Fruit fly (Drosophila melanogaster) whole organism, embryonic: ENCODE data around the gene CG4364.

Source experiments
- Asciz ChIP-seq: fragments of 200-800 bp; sonication (Bioruptor generic); optimal IDR thresholded peaks from 2 replicates; lab custom pipeline; 2017; ENCODE audit warnings: missing biosample characterization, mild to moderate bottlenecking, missing genetic modification characterization, missing genetic modification reagents
- Bdp1 ChIP-seq: fragments of 200-800 bp; sonication (Bioruptor generic); optimal IDR thresholded peaks from 3 replicates; lab custom pipeline; 2016; ENCODE audit warnings: missing biosample characterization, missing genetic modification characterization
- BtbVII ChIP-seq: fragments of 200-800 bp; sonication (Bioruptor generic); optimal IDR thresholded peaks from 3 replicates; lab custom pipeline; 2017; ENCODE audit warnings: missing biosample characterization, mild to moderate bottlenecking, missing genetic modification characterization
- CG10147 ChIP-seq: fragments of 200-800 bp; sonication (Bioruptor generic); optimal IDR thresholded peaks from 2 replicates; lab custom pipeline; 2019; ENCODE audit warnings: missing biosample characterization, mild to moderate bottlenecking, missing genetic modification characterization, moderate library complexity
- CG11093 ChIP-seq: fragments of 200-800 bp; sonication (Bioruptor generic); IDR thresholded peaks from 3 replicates; pipeline ENCODE4 v1.3.6; 2022; ENCODE audit warnings: missing biosample characterization, missing genetic modification characterization
- CG12236 ChIP-seq: fragments of 200-800 bp; sonication (Bioruptor generic); optimal IDR thresholded peaks from 2 replicates; lab custom pipeline; 2016; ENCODE audit warnings: missing biosample characterization, missing genetic modification characterization
- CG15514 ChIP-seq: fragments of 200-800 bp; sonication (Bioruptor generic); optimal IDR thresholded peaks from 3 replicates; lab custom pipeline; 2017; ENCODE audit warnings: missing biosample characterization, missing genetic modification characterization, mild to moderate bottlenecking, moderate library complexity, missing genetic modification reagents
- CG17361 ChIP-seq: fragments of 200-800 bp; sonication (Bioruptor generic); IDR thresholded peaks from 3 replicates; pipeline ENCODE4 v1.3.6; 2022; ENCODE audit warnings: missing biosample characterization, missing genetic modification characterization
- CG18476 ChIP-seq: fragments of 200-800 bp; sonication (Bioruptor generic); optimal IDR thresholded peaks from 2 replicates; lab custom pipeline; 2016; ENCODE audit warnings: missing biosample characterization, mild to moderate bottlenecking, missing genetic modification characterization
- CG2116 ChIP-seq: fragments of 200-800 bp; sonication (Bioruptor generic); optimal IDR thresholded peaks from 3 replicates; lab custom pipeline; 2018; ENCODE audit warnings: missing biosample characterization, mild to moderate bottlenecking, missing genetic modification characterization
- CG2875 ChIP-seq: fragments of 200-800 bp; sonication (Bioruptor generic); optimal IDR thresholded peaks from 2 replicates; lab custom pipeline; 2017; ENCODE audit warnings: missing biosample characterization, mild to moderate bottlenecking, missing genetic modification characterization, missing genetic modification reagents
- CG3065 ChIP-seq: fragments of 200-800 bp; sonication (Bioruptor generic); optimal IDR thresholded peaks from 2 replicates; lab custom pipeline; 2016; ENCODE audit warnings: missing biosample characterization, missing genetic modification characterization
- CG4282 ChIP-seq: fragments of 200-800 bp; sonication (Bioruptor generic); optimal IDR thresholded peaks from 2 replicates; lab custom pipeline; 2016; ENCODE audit warnings: missing biosample characterization, missing genetic modification characterization
- CG4617 ChIP-seq: fragments of 200-800 bp; sonication (Bioruptor generic); optimal IDR thresholded peaks from 3 replicates; lab custom pipeline; 2016; ENCODE audit warnings: missing biosample characterization, missing genetic modification characterization, borderline replicate concordance
- CG7928 ChIP-seq: fragments of 200-800 bp; sonication (Bioruptor generic); optimal IDR thresholded peaks from 2 replicates; lab custom pipeline; 2017; ENCODE audit warnings: missing biosample characterization, mild to moderate bottlenecking, missing genetic modification characterization
- CG8359 ChIP-seq: fragments of 200-800 bp; sonication (Bioruptor generic); optimal IDR thresholded peaks from 2 replicates; lab custom pipeline; 2017; ENCODE audit warnings: missing biosample characterization, mild to moderate bottlenecking, missing genetic modification characterization, borderline replicate concordance
- CG8388 ChIP-seq: fragments of 200-800 bp; sonication (Bioruptor generic); optimal IDR thresholded peaks from 2 replicates; lab custom pipeline; 2019; ENCODE audit warnings: missing biosample characterization, mild to moderate bottlenecking, missing genetic modification characterization, moderate library complexity
- CkIIα-i1 ChIP-seq: fragments of 200-800 bp; sonication (Bioruptor generic); IDR thresholded peaks from 2 replicates; pipeline ENCODE4 v1.3.6; 2022; ENCODE audit warnings: missing biosample characterization, missing genetic modification characterization
- Dbx ChIP-seq: fragments of 200-800 bp; sonication (Bioruptor generic); IDR thresholded peaks from 3 replicates; pipeline ENCODE4 v1.3.6; 2022; ENCODE audit warnings: missing biosample characterization, missing genetic modification characterization
- Dip3 ChIP-seq: fragments of 200-800 bp; sonication (Bioruptor generic); optimal IDR thresholded peaks from 3 replicates; lab custom pipeline; 2016; ENCODE audit warnings: missing biosample characterization, missing genetic modification characterization
- HHEX ChIP-seq: fragments of 200-800 bp; sonication (Bioruptor generic); optimal IDR thresholded peaks from 3 replicates; lab custom pipeline; 2017; ENCODE audit warnings: missing biosample characterization, mild to moderate bottlenecking, missing genetic modification characterization, missing genetic modification reagents
- HLH54F ChIP-seq: fragments of 200-800 bp; sonication (Bioruptor generic); optimal IDR thresholded peaks from 3 replicates; lab custom pipeline; 2016; ENCODE audit warnings: missing biosample characterization, missing genetic modification characterization
- Hand ChIP-seq: fragments of 200-800 bp; sonication (Bioruptor generic); optimal IDR thresholded peaks from 2 replicates; lab custom pipeline; 2017; ENCODE audit warnings: mild to moderate bottlenecking, missing biosample characterization, missing genetic modification reagents, missing genetic modification characterization
- HmgZ ChIP-seq: fragments of 200-800 bp; sonication (Bioruptor generic); optimal IDR thresholded peaks from 2 replicates; lab custom pipeline; 2018; ENCODE audit warnings: missing biosample characterization, mild to moderate bottlenecking, missing genetic modification characterization
- MTF-1 ChIP-seq: fragments of 200-800 bp; sonication (Bioruptor generic); optimal IDR thresholded peaks from 2 replicates; lab custom pipeline; 2018; ENCODE audit warnings: missing biosample characterization, mild to moderate bottlenecking, missing genetic modification characterization, borderline replicate concordance
- Med ChIP-seq: fragments of 200-800 bp; sonication (Bioruptor generic); peaks from one replicate; lab custom pipeline; 2016; ENCODE audit warnings: missing biosample characterization, missing genetic modification characterization, mild to moderate bottlenecking, inconsistent platforms, moderate library complexity
- Mes4 ChIP-seq: fragments of 200-800 bp; sonication (Bioruptor generic); optimal IDR thresholded peaks from 2 replicates; lab custom pipeline; 2016; ENCODE audit warnings: missing biosample characterization, missing genetic modification characterization
- NK7.1 ChIP-seq: fragments of 200-800 bp; sonication (Bioruptor generic); optimal IDR thresholded peaks from 3 replicates; lab custom pipeline; 2016; ENCODE audit warnings: missing biosample characterization, missing genetic modification characterization
- PHDP ChIP-seq: fragments of 200-800 bp; sonication (Bioruptor generic); optimal IDR thresholded peaks from 3 replicates; lab custom pipeline; 2018; ENCODE audit warnings: missing biosample characterization, mild to moderate bottlenecking, missing genetic modification characterization, moderate library complexity
- Ptx1 ChIP-seq: fragments of 200-800 bp; sonication (Bioruptor generic); IDR thresholded peaks from 2 replicates; pipeline ENCODE4 v1.3.6; 2022; ENCODE audit warnings: missing biosample characterization, missing genetic modification characterization
- Tbp ChIP-seq: fragments of >200 bp; optimal IDR thresholded peaks from 2 replicates; lab custom pipeline; 2018; ENCODE audit warnings: missing biosample characterization, missing genetic modification characterization
- Xbp1 ChIP-seq: fragments of 200-800 bp; sonication (Bioruptor generic); optimal IDR thresholded peaks from 3 replicates; lab custom pipeline; 2016; ENCODE audit warnings: missing biosample characterization, mild to moderate bottlenecking, missing genetic modification characterization
- abd-A ChIP-seq: fragments of 200-800 bp; sonication (Bioruptor generic); optimal IDR thresholded peaks from 3 replicates; lab custom pipeline; 2019; ENCODE audit warnings: missing biosample characterization, mild to moderate bottlenecking, missing genetic modification characterization, moderate library complexity
- croc ChIP-seq: fragments of 200-800 bp; sonication (Bioruptor generic); conservative IDR thresholded peaks from 3 replicates; pipeline ENCODE4 v1.3.6; 2022; ENCODE audit warnings: missing biosample characterization, missing genetic modification characterization
- crp ChIP-seq, 2 experiments: fragments of 200-800 bp; sonication (Bioruptor generic); optimal IDR thresholded peaks; 2 replicates in 1 of 2; 3 replicates in 1 of 2; lab custom pipeline; 2017; ENCODE audit warnings: missing biosample characterization in 2 of 2, missing genetic modification characterization in 2 of 2, mild to moderate bottlenecking in 1 of 2, moderate library complexity in 1 of 2
- dmrt99B ChIP-seq: fragments of 200-800 bp; sonication (Bioruptor generic); optimal IDR thresholded peaks from 2 replicates; lab custom pipeline; 2018; ENCODE audit warnings: missing biosample characterization, mild to moderate bottlenecking, missing genetic modification characterization, moderate library complexity
- eve ChIP-seq, 2 experiments: fragments of >200 bp; optimal IDR thresholded peaks; 2 replicates each; lab custom pipeline; 2017; ENCODE audit warnings: missing biosample characterization in 2 of 2, missing genetic modification characterization in 2 of 2
- fd3F ChIP-seq: fragments of 200-800 bp; sonication (Bioruptor generic); optimal IDR thresholded peaks from 2 replicates; lab custom pipeline; 2018; ENCODE audit warnings: missing biosample characterization, mild to moderate bottlenecking, missing genetic modification characterization, moderate library complexity
- fu2 ChIP-seq: fragments of 200-800 bp; sonication (Bioruptor generic); optimal IDR thresholded peaks from 2 replicates; lab custom pipeline; 2016; ENCODE audit warnings: missing biosample characterization, missing genetic modification characterization
- gro ChIP-seq: fragments of 200-800 bp; sonication (Bioruptor generic); optimal IDR thresholded peaks from 2 replicates; lab custom pipeline; 2016; ENCODE audit warnings: missing biosample characterization, missing genetic modification characterization
- h ChIP-seq: fragments of >200 bp; optimal IDR thresholded peaks from 2 replicates; lab custom pipeline; 2017
- her ChIP-seq: fragments of 200-800 bp; sonication (Bioruptor generic); optimal IDR thresholded peaks from 2 replicates; lab custom pipeline; 2016; ENCODE audit warnings: missing biosample characterization, missing genetic modification characterization
- kay ChIP-seq: fragments of 200-800 bp; sonication (Bioruptor generic); optimal IDR thresholded peaks from 2 replicates; lab custom pipeline; 2016; ENCODE audit warnings: missing biosample characterization, missing genetic modification characterization
- kni ChIP-seq: fragments of 200-800 bp; sonication (Bioruptor generic); optimal IDR thresholded peaks from 3 replicates; lab custom pipeline; 2017; ENCODE audit warnings: mild to moderate bottlenecking, missing biosample characterization, missing genetic modification reagents, missing genetic modification characterization
- odd ChIP-seq: fragments of 200-800 bp; sonication (Bioruptor generic); optimal IDR thresholded peaks from 2 replicates; lab custom pipeline; 2017; ENCODE audit warnings: missing biosample characterization, mild to moderate bottlenecking, missing genetic modification characterization
- prd ChIP-seq, 3 experiments: fragments of >200 bp in 2 of 3; fragments of 200-800 bp in 1 of 3; sonication (Bioruptor generic) in 1 of 3; optimal IDR thresholded peaks in 2 of 3; IDR thresholded peaks in 1 of 3; 2 replicates in 2 of 3; 3 replicates in 1 of 3; pipeline versions ENCODE4 v1.3.6 to Lab custom; 2017 to 2022; ENCODE audit warnings: missing biosample characterization in 1 of 3, missing genetic modification characterization in 1 of 3
- ranshi ChIP-seq: fragments of 200-800 bp; sonication (Bioruptor generic); IDR thresholded peaks from 2 replicates; pipeline ENCODE4 v1.3.6; 2022; ENCODE audit warnings: missing biosample characterization, missing genetic modification characterization
- salm ChIP-seq: fragments of 200-800 bp; sonication (Bioruptor generic); optimal IDR thresholded peaks from 2 replicates; lab custom pipeline; 2018; ENCODE audit warnings: missing biosample characterization, mild to moderate bottlenecking, missing genetic modification characterization
- sima ChIP-seq: fragments of 200-800 bp; sonication (Bioruptor generic); optimal IDR thresholded peaks from 2 replicates; lab custom pipeline; 2016; ENCODE audit warnings: missing biosample characterization, missing genetic modification characterization
- zen2 ChIP-seq: fragments of 200-800 bp; sonication (Bioruptor generic); IDR thresholded peaks from 3 replicates; pipeline ENCODE4 v1.3.6; 2022; ENCODE audit warnings: missing biosample characterization, missing genetic modification characterization; ENCODE audit not compliant: partially characterized antibody

Gene CG4364

DNA sequence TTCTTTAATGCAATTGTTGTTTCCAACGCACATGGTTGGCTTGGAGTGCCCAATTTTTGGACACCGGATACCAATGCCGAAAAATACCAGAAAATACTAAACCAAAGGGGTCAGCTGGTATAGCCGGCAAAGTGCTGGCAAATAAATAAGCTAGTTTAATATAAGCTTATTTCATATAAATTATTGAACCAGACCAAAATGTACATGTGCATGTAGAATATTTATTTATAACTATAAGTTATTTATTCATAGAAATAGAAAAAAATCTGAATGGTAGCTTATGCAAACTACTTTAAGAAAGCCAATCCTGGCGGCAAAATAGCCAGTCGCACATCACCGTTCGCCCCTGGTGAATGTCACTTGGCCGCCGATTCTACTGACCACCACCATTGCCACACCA, 10.6 kb downstream of the CG4364 start, which contains the start of gene pelo (continued):
- TF ChIP-seq MTF-1 (GFP tag; lab: Kevin White, UChicago), result no peak
- no peak for TF ChIP-seq her (GFP tag; lab: Kevin White, UChicago)
- peak; percentile 81 for TF ChIP-seq CG15514 (GFP tag; lab: Kevin White, UChicago)
- TF ChIP-seq Xbp1 (GFP tag; lab: Kevin White, UChicago), result peak; percentile 64
- TF ChIP-seq CG4617, result peak; percentile 6
- no peak for TF ChIP-seq CG3065 (GFP tag; lab: Kevin White, UChicago)
- TF ChIP-seq Ptx1 (GFP tag; lab: Robert Waterston, UW), result peak; percentile 77
- peak; percentile 1 for TF ChIP-seq kni (GFP tag; lab: Kevin White, UChicago)
- peak; percentile 2 for TF ChIP-seq CG2875
- no peak for TF ChIP-seq Mes4 (GFP tag; lab: Kevin White, UChicago)
- TF ChIP-seq Med (GFP tag; lab: Kevin White, UChicago), result peak; percentile 81
- peak; percentile 46 for TF ChIP-seq CG7928
- peak; percentile 76 for TF ChIP-seq CG10147 (GFP tag; lab: Kevin White, UChicago)
- no peak for TF ChIP-seq Tbp (GFP tag; lab: Kevin White, UChicago)
- TF ChIP-seq HLH54F (GFP tag; lab: Kevin White, UChicago), result no peak
- TF ChIP-seq fd3F (GFP tag; lab: Kevin White, UChicago), result peak; percentile 41
- TF ChIP-seq CG2116 (GFP tag; lab: Kevin White, UChicago), result peak; percentile 61
- no peak for TF ChIP-seq CG12236
- TF ChIP-seq CG8388 (GFP tag; lab: Kevin White, UChicago), result peak; percentile 64
- TF ChIP-seq CG11093 (GFP tag; lab: Robert Waterston, UW), result 0 out of 3 replicates have a peak, but pooled peaks have one; percentile 43
- TF ChIP-seq abd-A, result no peak
- peak; percentile 68 for TF ChIP-seq PHDP
- no peak for TF ChIP-seq croc (GFP tag; lab: Robert Waterston, UW)
- peak in 1 of 2 experiments; percentile 64 for TF ChIP-seq eve (GFP tag; optimal IDR thresholded peaks at IDR 0.05; lab: Kevin White, UChicago)
- peak; percentile 34 for TF ChIP-seq odd (GFP tag; lab: Kevin White, UChicago)
- peak; percentile 61 for TF ChIP-seq dmrt99B (tag; lab: Kevin White, UChicago)
- no peak for TF ChIP-seq zen2 (GFP tag; lab: Robert Waterston, UW)
- peak; percentile 59; the same call in 1 of the 3 replicates for TF ChIP-seq Dbx
- no peak for TF ChIP-seq NK7.1 (GFP tag; lab: Kevin White, UChicago)
- no peak for TF ChIP-seq CG4282 (GFP tag; lab: Kevin White, UChicago)
- TF ChIP-seq Asciz (GFP tag; lab: Kevin White, UChicago), result peak; percentile 48
- peak; percentile 39 for TF ChIP-seq CG18476 (GFP tag; lab: Kevin White, UChicago)
- TF ChIP-seq sima (GFP tag; lab: Kevin White, UChicago), result no peak
- no peak for TF ChIP-seq gro (GFP tag; lab: Kevin White, UChicago)
- TF ChIP-seq BtbVII (GFP tag; lab: Kevin White, UChicago), result peak; percentile 34
- peak; percentile 22 to 88 for TF ChIP-seq crp (GFP tag; optimal IDR thresholded peaks at IDR 0.05; lab: Kevin White, UChicago)
- no peak for TF ChIP-seq CG8359
- peak; percentile 66 for TF ChIP-seq HHEX
- no peak for TF ChIP-seq h
- no peak for TF ChIP-seq Bdp1 (GFP tag; lab: Kevin White, UChicago)
- TF ChIP-seq CkIIα-i1, result no peak
- TF ChIP-seq Hand (GFP tag; lab: Kevin White, UChicago), result no peak
- TF ChIP-seq HmgZ (tag; lab: Kevin White, UChicago), result peak; percentile 86
- TF ChIP-seq ranshi, result 0 out of 2 replicates have a peak, but pooled peaks have one; percentile 36
- peak; percentile 20 for TF ChIP-seq Dip3 (GFP tag; lab: Kevin White, UChicago)
- TF ChIP-seq fu2 (GFP tag; lab: Kevin White, UChicago), result no peak
- peak; percentile 20 for TF ChIP-seq kay (GFP tag; lab: Kevin White, UChicago)
- peak; percentile 16 for TF ChIP-seq salm
- TF ChIP-seq CG17361 (GFP tag; lab: Robert Waterston, UW), result peak; percentile 70; the same call in 2 of the 3 replicates
- TF ChIP-seq prd (optimal IDR thresholded peaks at IDR 0.05; lab: Kevin White, UChicago), result no peak
- peak; percentile 84 for TF ChIP-seq prd (GFP tag; IDR thresholded peaks at IDR 0.05; lab: Robert Waterston, UW)
